Fruit fly (Drosophila melanogaster) whole organism: ENCODE data around the gene CG11085.

Experiments
- CG8478 ChIP-seq: fragments of >200 bp; optimal IDR thresholded peaks from 2 replicates; lab custom pipeline; 2018; ENCODE audit warnings: inconsistent platforms
- Dll ChIP-seq: fragments of >200 bp; optimal IDR thresholded peaks from 2 replicates; lab custom pipeline; 2017
- EcR ChIP-seq, 2 experiments: fragments of >200 bp; optimal IDR thresholded peaks; 2 replicates each; lab custom pipeline; 2017; ENCODE audit warnings: missing biosample characterization in 2 of 2, missing genetic modification characterization in 2 of 2, missing genetic modification reagents in 2 of 2
- pan ChIP-seq: fragments of >200 bp; optimal IDR thresholded peaks from 2 replicates; lab custom pipeline; 2017
- psq ChIP-seq: fragments of >200 bp; optimal IDR thresholded peaks from 2 replicates; lab custom pipeline; 2017
- usp ChIP-seq: fragments of >200 bp; optimal IDR thresholded peaks from 2 replicates; lab custom pipeline; 2017; ENCODE audit warnings: missing biosample characterization, missing genetic modification characterization, mixed read lengths

- no peak for TF ChIP-seq pan (lab: Kevin White, UChicago)
- no peak for TF ChIP-seq psq
- no peak for TF ChIP-seq CG8478 (lab: Kevin White, UChicago)
- no peak for TF ChIP-seq Dll
- TF ChIP-seq usp (GFP tag; lab: Kevin White, UChicago) = no peak
- TF ChIP-seq EcR (GFP tag; optimal IDR thresholded peaks at IDR 0.05; lab: Kevin White, UChicago) = no peak
Measured at dm6 chrX:12667600-12668250, 51.6 kb downstream of the CG11085 start.
